Worm (Caenorhabditis elegans) whole organism, early embryonic: Measurements from ENCODE around the gene Y66D12A.19.

ENCODE experiments used
- aly-1 ChIP-seq: sonication (generic microtip); optimal IDR thresholded peaks from 2 replicates; lab custom pipeline; 2016; ENCODE audit warnings: missing genetic modification characterization, missing compliant biosample characterization
- ama-1 ChIP-seq: fragments of 150-350 bp; optimal IDR thresholded peaks from 2 replicates; lab custom pipeline; 2014
- ets-7 ChIP-seq: sonication (generic microtip); optimal IDR thresholded peaks from 2 replicates; lab custom pipeline; 2016; ENCODE audit warnings: missing genotype, missing genetic modification characterization, missing compliant biosample characterization
- flt-1 ChIP-seq: fragments of 200-800 bp; sonication (Bioruptor generic); IDR thresholded peaks from 2 replicates; pipeline ENCODE4 v1.3.6; 2022; ENCODE audit warnings: missing genetic modification characterization, missing compliant biosample characterization
- pes-1 ChIP-seq: fragments of 200-800 bp; sonication (Bioruptor generic); IDR thresholded peaks from 2 replicates; pipeline ENCODE4 v1.3.6; 2022; ENCODE audit warnings: missing genetic modification reagents, missing genetic modification characterization, missing compliant biosample characterization
- sea-1 ChIP-seq: fragments of 200-800 bp; sonication (Bioruptor generic); conservative IDR thresholded peaks from 2 replicates; pipeline ENCODE4 v1.3.6; 2022; ENCODE audit warnings: missing genetic modification characterization, missing compliant biosample characterization
- tbx-11 ChIP-seq: fragments of 200-800 bp; sonication (Bioruptor generic); IDR thresholded peaks from 2 replicates; pipeline ENCODE4 v1.3.6; 2022; ENCODE audit warnings: missing genetic modification characterization, missing compliant biosample characterization

ce11 chrIII:11472861-11473260, 36.0 kb upstream of the Y66D12A.19 start:
- TF ChIP-seq ama-1 (no peak), flt-1 (GFP tag; lab: Robert Waterston, UW) (no peak), tbx-11 (GFP tag; lab: Robert Waterston, UW) (no peak), sea-1 (GFP tag; lab: Robert Waterston, UW) (no peak), pes-1 (GFP tag; lab: Robert Waterston, UW) (no peak), ets-7 (tag; lab: Kevin White, UChicago) (no peak), aly-1 (tag; lab: Kevin White, UChicago) (no peak)
